Fruit fly (Drosophila melanogaster) whole organism, embryonic: ENCODE data around the gene CG13114.

ENCODE experiments used
- ATbp ChIP-seq: fragments of 200-800 bp; sonication (Bioruptor generic); optimal IDR thresholded peaks from 2 replicates; lab custom pipeline; 2017; ENCODE audit warnings: missing biosample characterization, mild to moderate bottlenecking, missing genetic modification characterization, missing genetic modification reagents
- CG11696 ChIP-seq: fragments of 200-800 bp; sonication (Bioruptor generic); IDR thresholded peaks from 2 replicates; pipeline ENCODE4 v1.3.6; 2022; ENCODE audit warnings: missing biosample characterization, missing genetic modification characterization
- CG11723 ChIP-seq: fragments of 200-800 bp; sonication (Bioruptor generic); optimal IDR thresholded peaks from 2 replicates; lab custom pipeline; 2017; ENCODE audit warnings: missing biosample characterization, mild to moderate bottlenecking, missing genetic modification characterization
- CG12769 ChIP-seq: fragments of 200-800 bp; sonication (Bioruptor generic); optimal IDR thresholded peaks from 2 replicates; lab custom pipeline; 2019; ENCODE audit warnings: missing biosample characterization, mild to moderate bottlenecking, missing genetic modification characterization, moderate library complexity
- CG15514 ChIP-seq: fragments of 200-800 bp; sonication (Bioruptor generic); optimal IDR thresholded peaks from 3 replicates; lab custom pipeline; 2017; ENCODE audit warnings: missing biosample characterization, missing genetic modification characterization, mild to moderate bottlenecking, moderate library complexity, missing genetic modification reagents
- CG17186 ChIP-seq: fragments of 200-800 bp; sonication (Bioruptor generic); optimal IDR thresholded peaks from 3 replicates; lab custom pipeline; 2017; ENCODE audit warnings: missing biosample characterization, missing genetic modification reagents, missing genetic modification characterization
- CG18764 ChIP-seq: fragments of 200-800 bp; sonication (Bioruptor generic); optimal IDR thresholded peaks from 3 replicates; lab custom pipeline; 2016; ENCODE audit warnings: missing biosample characterization, missing genetic modification characterization
- CG30403 ChIP-seq: fragments of 200-800 bp; sonication (Bioruptor generic); optimal IDR thresholded peaks from 3 replicates; lab custom pipeline; 2016; ENCODE audit warnings: missing biosample characterization, missing genetic modification characterization
- CG3163 ChIP-seq: fragments of 200-800 bp; sonication (Bioruptor generic); optimal IDR thresholded peaks from 3 replicates; lab custom pipeline; 2016; ENCODE audit warnings: missing biosample characterization, missing genetic modification characterization
- CG4820 ChIP-seq: fragments of 200-800 bp; sonication (Bioruptor generic); optimal IDR thresholded peaks from 3 replicates; lab custom pipeline; 2016; ENCODE audit warnings: missing biosample characterization, missing genetic modification characterization
- CG5953 ChIP-seq: fragments of 200-800 bp; sonication (Bioruptor generic); IDR thresholded peaks from 2 replicates; pipeline ENCODE4 v1.3.6; 2022; ENCODE audit warnings: missing biosample characterization, missing genetic modification characterization
- CG6272 ChIP-seq: fragments of 200-800 bp; sonication (Bioruptor generic); IDR thresholded peaks from 2 replicates; pipeline ENCODE4 v1.3.6; 2022; ENCODE audit warnings: missing biosample characterization, missing genetic modification characterization
- CG6765 ChIP-seq: fragments of 200-800 bp; sonication (Bioruptor generic); optimal IDR thresholded peaks from 3 replicates; lab custom pipeline; 2017; ENCODE audit warnings: missing biosample characterization, mild to moderate bottlenecking, missing genetic modification characterization
- CG7556 ChIP-seq: fragments of 200-800 bp; sonication (Bioruptor generic); optimal IDR thresholded peaks from 2 replicates; lab custom pipeline; 2017; ENCODE audit warnings: missing biosample characterization, mild to moderate bottlenecking, missing genetic modification characterization
- CG8478 ChIP-seq: fragments of >200 bp; optimal IDR thresholded peaks from 2 replicates; lab custom pipeline; 2018
- CG9609 ChIP-seq: fragments of 200-800 bp; sonication (Bioruptor generic); optimal IDR thresholded peaks from 3 replicates; lab custom pipeline; 2016; ENCODE audit warnings: missing biosample characterization, missing genetic modification characterization
- CrebB ChIP-seq: fragments of 200-800 bp; sonication (Bioruptor generic); optimal IDR thresholded peaks from 3 replicates; lab custom pipeline; 2018; ENCODE audit warnings: missing biosample characterization, mild to moderate bottlenecking, missing genetic modification characterization
- Dek ChIP-seq: fragments of 200-800 bp; sonication (Bioruptor generic); optimal IDR thresholded peaks from 3 replicates; lab custom pipeline; 2019; ENCODE audit warnings: missing biosample characterization, mild to moderate bottlenecking, missing genetic modification characterization, moderate library complexity
- Dref ChIP-seq: fragments of 200-800 bp; sonication (Bioruptor generic); IDR thresholded peaks from 2 replicates; pipeline ENCODE4 v1.3.6; 2022; ENCODE audit warnings: missing biosample characterization, missing genetic modification characterization
- H15 ChIP-seq: fragments of 200-800 bp; sonication (Bioruptor generic); IDR thresholded peaks from 3 replicates; pipeline ENCODE4 v1.3.6; 2022; ENCODE audit warnings: missing biosample characterization, missing genetic modification characterization
- Hr51 ChIP-seq, 2 experiments: fragments of 200-800 bp; sonication (Bioruptor generic); optimal IDR thresholded peaks; 2 replicates in 1 of 2; 3 replicates in 1 of 2; lab custom pipeline; 2016 to 2018; ENCODE audit warnings: missing biosample characterization in 2 of 2, missing genetic modification characterization in 2 of 2, mild to moderate bottlenecking in 1 of 2, moderate library complexity in 1 of 2
- Hr78 ChIP-seq, 2 experiments: fragments of 200-800 bp in 1 of 2; fragments of >200 bp in 1 of 2; sonication (Bioruptor generic) in 1 of 2; optimal IDR thresholded peaks; 2 replicates each; lab custom pipeline; 2017 to 2019; ENCODE audit warnings: missing biosample characterization in 2 of 2, missing genetic modification characterization in 2 of 2, mild to moderate bottlenecking in 1 of 2, moderate library complexity in 1 of 2
- MESR4 ChIP-seq: fragments of 200-800 bp; sonication (Bioruptor generic); optimal IDR thresholded peaks from 2 replicates; lab custom pipeline; 2018; ENCODE audit warnings: missing biosample characterization, mild to moderate bottlenecking, missing genetic modification characterization, moderate library complexity
- NfI ChIP-seq: fragments of 200-800 bp; sonication (Bioruptor generic); optimal IDR thresholded peaks from 3 replicates; lab custom pipeline; 2018; ENCODE audit warnings: missing biosample characterization, mild to moderate bottlenecking, missing genetic modification characterization, moderate library complexity
- Side ChIP-seq: fragments of 200-800 bp; sonication (Bioruptor generic); optimal IDR thresholded peaks from 2 replicates; lab custom pipeline; 2016; ENCODE audit warnings: missing biosample characterization, missing genetic modification characterization
- Sox100B ChIP-seq: fragments of 200-800 bp; sonication (Bioruptor generic); optimal IDR thresholded peaks from 3 replicates; lab custom pipeline; 2018; ENCODE audit warnings: missing biosample characterization, mild to moderate bottlenecking, missing genetic modification characterization
- Sox102F ChIP-seq: fragments of 200-800 bp; sonication (Bioruptor generic); optimal IDR thresholded peaks from 2 replicates; lab custom pipeline; 2018; ENCODE audit warnings: missing biosample characterization, mild to moderate bottlenecking, missing genetic modification characterization, moderate library complexity
- az2 ChIP-seq: fragments of 200-800 bp; sonication (Bioruptor generic); optimal IDR thresholded peaks from 3 replicates; lab custom pipeline; 2016; ENCODE audit warnings: missing biosample characterization, missing genetic modification characterization
- crc ChIP-seq: fragments of 200-800 bp; sonication (Bioruptor generic); optimal IDR thresholded peaks from 2 replicates; lab custom pipeline; 2016; ENCODE audit warnings: missing biosample characterization, missing genetic modification characterization
- ewg ChIP-seq: fragments of 200-800 bp; sonication (Bioruptor generic); optimal IDR thresholded peaks from 3 replicates; lab custom pipeline; 2017; ENCODE audit warnings: mild to moderate bottlenecking, missing biosample characterization, missing genetic modification reagents, missing genetic modification characterization
- fd102C ChIP-seq: fragments of 200-800 bp; sonication (Bioruptor generic); optimal IDR thresholded peaks from 2 replicates; lab custom pipeline; 2018; ENCODE audit warnings: missing biosample characterization, mild to moderate bottlenecking, missing genetic modification characterization, moderate library complexity
- jigr1 ChIP-seq: fragments of 200-800 bp; sonication (Bioruptor generic); IDR thresholded peaks from 3 replicates; pipeline ENCODE4 v1.3.6; 2022; ENCODE audit warnings: missing biosample characterization, missing genetic modification characterization
- jing ChIP-seq: fragments of 200-800 bp; sonication (Bioruptor generic); optimal IDR thresholded peaks from 2 replicates; lab custom pipeline; 2018; ENCODE audit warnings: missing biosample characterization, mild to moderate bottlenecking, missing genetic modification characterization
- lbe ChIP-seq: fragments of 200-800 bp; sonication (Bioruptor generic); optimal IDR thresholded peaks from 2 replicates; lab custom pipeline; 2016; ENCODE audit warnings: missing biosample characterization, mild to moderate bottlenecking, missing genetic modification characterization
- lola ChIP-seq, 3 experiments: fragments of >200 bp in 2 of 3; fragments of 200-800 bp in 1 of 3; sonication (Bioruptor generic) in 1 of 3; optimal IDR thresholded peaks; 2 replicates each; lab custom pipeline; 2017 to 2019; ENCODE audit warnings: missing biosample characterization in 3 of 3, missing genetic modification characterization in 3 of 3, mild to moderate bottlenecking in 1 of 3, moderate library complexity in 1 of 3
- nau ChIP-seq: fragments of 200-800 bp; sonication (Bioruptor generic); optimal IDR thresholded peaks from 3 replicates; lab custom pipeline; 2017; ENCODE audit warnings: missing biosample characterization, mild to moderate bottlenecking, missing genetic modification characterization, missing genetic modification reagents
- nom ChIP-seq: fragments of 200-800 bp; sonication (Bioruptor generic); optimal IDR thresholded peaks from 2 replicates; lab custom pipeline; 2017; ENCODE audit warnings: missing biosample characterization, missing genetic modification characterization, mild to moderate bottlenecking, moderate library complexity, missing genetic modification reagents
- odd ChIP-seq: fragments of 200-800 bp; sonication (Bioruptor generic); optimal IDR thresholded peaks from 2 replicates; lab custom pipeline; 2017; ENCODE audit warnings: missing biosample characterization, mild to moderate bottlenecking, missing genetic modification characterization
- pnt ChIP-seq: fragments of 200-800 bp; sonication (Bioruptor generic); optimal IDR thresholded peaks from 3 replicates; lab custom pipeline; 2016; ENCODE audit warnings: missing biosample characterization, missing genetic modification characterization
- ro ChIP-seq: fragments of 200-800 bp; sonication (Bioruptor generic); IDR thresholded peaks from 2 replicates; pipeline ENCODE4 v1.3.6; 2022; ENCODE audit warnings: missing biosample characterization, missing genetic modification characterization
- sens ChIP-seq: fragments of 200-800 bp; sonication (Bioruptor generic); peaks from one replicate; lab custom pipeline; 2016; ENCODE audit warnings: missing biosample characterization, missing genetic modification characterization
- seq ChIP-seq: fragments of 200-800 bp; sonication (Bioruptor generic); IDR thresholded peaks from 2 replicates; pipeline ENCODE4 v1.3.6; 2022; ENCODE audit warnings: missing biosample characterization, missing genetic modification characterization
- sisA ChIP-seq: fragments of 200-800 bp; sonication (Bioruptor generic); IDR thresholded peaks from 2 replicates; pipeline ENCODE4 v1.3.6; 2022; ENCODE audit warnings: missing biosample characterization, missing genetic modification characterization
- slou ChIP-seq: fragments of 200-800 bp; sonication (Bioruptor generic); optimal IDR thresholded peaks from 3 replicates; lab custom pipeline; 2016; ENCODE audit warnings: missing biosample characterization, missing genetic modification characterization
- sna ChIP-seq: fragments of 200-800 bp; sonication (Bioruptor generic); IDR thresholded peaks from 2 replicates; pipeline ENCODE4 v1.3.6; 2022; ENCODE audit warnings: missing biosample characterization, missing genetic modification characterization; ENCODE audit not compliant: partially characterized antibody
- so ChIP-seq: fragments of 200-800 bp; sonication (Bioruptor generic); IDR thresholded peaks from 3 replicates; pipeline ENCODE4 v1.3.6; 2022; ENCODE audit warnings: missing biosample characterization, missing genetic modification characterization
- sug ChIP-seq: fragments of 200-800 bp; optimal IDR thresholded peaks from 2 replicates; lab custom pipeline; 2019; ENCODE audit warnings: missing biosample characterization, mild to moderate bottlenecking, missing genetic modification characterization, moderate library complexity
- unc-4 ChIP-seq: fragments of 200-800 bp; sonication (Bioruptor generic); IDR thresholded peaks from 2 replicates; pipeline ENCODE4 v1.3.6; 2022; ENCODE audit warnings: missing biosample characterization, missing genetic modification characterization; ENCODE audit not compliant: partially characterized antibody

CG13114 gene

dm6 chr2L:9568360-9569088 is 22.9 kb downstream of the CG13114 start, which contains the start of gene brwl (continued):
- TF ChIP-seq odd (GFP tag; lab: Kevin White, UChicago) (peak; percentile 99), nom (GFP tag; lab: Kevin White, UChicago) (peak; percentile 93), CG18764 (peak; percentile 98), CG9609 (GFP tag; lab: Kevin White, UChicago) (peak; percentile 98), CG30403 (GFP tag; lab: Kevin White, UChicago) (peak; percentile 99), CG12769 (tag; lab: Kevin White, UChicago) (peak; percentile 99), CG17186 (GFP tag; lab: Kevin White, UChicago) (peak; percentile 92), jing (GFP tag; lab: Kevin White, UChicago) (peak; percentile 98), ro (GFP tag; lab: Robert Waterston, UW) (peak; percentile 94), CrebB (tag; lab: Kevin White, UChicago) (peak; percentile 98), CG6272 (peak; percentile 98), lola (GFP tag; optimal IDR thresholded peaks at IDR 0.05; lab: Kevin White, UChicago) (peak in 1 of 3 experiments; percentile 99), sens (GFP tag; lab: Kevin White, UChicago) (peak; percentile 100), ATbp (GFP tag; lab: Kevin White, UChicago) (peak; percentile 98), slou (GFP tag; lab: Kevin White, UChicago) (peak; percentile 97), sug (peak; percentile 97), H15 (GFP tag; lab: Robert Waterston, UW) (peak; percentile 98), Dek (tag; lab: Kevin White, UChicago) (peak; percentile 98), crc (GFP tag; lab: Kevin White, UChicago) (peak; percentile 97), Sox102F (GFP tag; lab: Kevin White, UChicago) (peak; percentile 99), CG11723 (GFP tag; lab: Kevin White, UChicago) (peak; percentile 97), CG4820 (GFP tag; lab: Kevin White, UChicago) (peak; percentile 98), pnt (GFP tag; lab: Kevin White, UChicago) (peak; percentile 98), CG11696 (GFP tag; lab: Robert Waterston, UW) (peak; percentile 92), az2 (peak; percentile 99), MESR4 (GFP tag; lab: Kevin White, UChicago) (peak; percentile 72), sna (GFP tag; lab: Robert Waterston, UW) (no peak), seq (GFP tag; lab: Robert Waterston, UW) (peak; percentile 98), Hr51 (GFP tag; optimal IDR thresholded peaks at IDR 0.05; lab: Kevin White, UChicago) (peak; percentile 97 to 99), Hr78 (GFP tag; optimal IDR thresholded peaks at IDR 0.05; lab: Kevin White, UChicago) (peak in 1 of 2 experiments; percentile 95), NfI (peak; percentile 98), unc-4 (GFP tag; lab: Robert Waterston, UW) (0 out of 2 replicates have a peak, but pooled peaks have one; percentile 11), jigr1 (GFP tag; lab: Robert Waterston, UW) (peak; percentile 98), lbe (peak; percentile 95), fd102C (GFP tag; lab: Kevin White, UChicago) (peak; percentile 96), CG15514 (GFP tag; lab: Kevin White, UChicago) (peak; percentile 94), CG7556 (GFP tag; lab: Kevin White, UChicago) (peak; percentile 99), CG8478 (lab: Kevin White, UChicago) (peak; percentile 93), Dref (GFP tag; lab: Robert Waterston, UW) (0 out of 2 replicates have a peak, but pooled peaks have one; percentile 26), CG6765 (GFP tag; lab: Kevin White, UChicago) (peak; percentile 98), nau (peak; percentile 100), CG5953 (GFP tag; lab: Robert Waterston, UW) (peak; percentile 95), Side (GFP tag; lab: Kevin White, UChicago) (peak; percentile 98), sisA (peak; percentile 99), so (GFP tag; lab: Robert Waterston, UW) (peak; percentile 99), CG3163 (GFP tag; lab: Kevin White, UChicago) (peak; percentile 87), ewg (GFP tag; lab: Kevin White, UChicago) (peak; percentile 97), Sox100B (GFP tag; lab: Kevin White, UChicago) (peak; percentile 99)
